Fruit fly (Drosophila melanogaster) whole organism, embryonic: ENCODE measurements around the gene CG14220.

ENCODE experiments used
- Adf1 ChIP-seq: fragments of 200-800 bp; sonication (Bioruptor generic); IDR thresholded peaks from 2 replicates; pipeline ENCODE4 v1.3.6; 2022; ENCODE audit warnings: missing biosample characterization, missing genetic modification characterization
- Bgb ChIP-seq: fragments of 200-800 bp; sonication (Bioruptor generic); IDR thresholded peaks from 2 replicates; pipeline ENCODE4 v1.3.6; 2022; ENCODE audit warnings: missing biosample characterization, missing genetic modification characterization; ENCODE audit not compliant: partially characterized antibody
- BtbVII ChIP-seq: fragments of 200-800 bp; sonication (Bioruptor generic); optimal IDR thresholded peaks from 3 replicates; lab custom pipeline; 2017; ENCODE audit warnings: missing biosample characterization, mild to moderate bottlenecking, missing genetic modification characterization
- CG12155 ChIP-seq: fragments of 200-800 bp; sonication (Bioruptor generic); optimal IDR thresholded peaks from 3 replicates; lab custom pipeline; 2016; ENCODE audit warnings: missing biosample characterization, missing genetic modification characterization
- CG12659 ChIP-seq: fragments of 200-800 bp; sonication (Bioruptor generic); optimal IDR thresholded peaks from 3 replicates; lab custom pipeline; 2017; ENCODE audit warnings: mild to moderate bottlenecking, missing biosample characterization, missing genetic modification reagents, missing genetic modification characterization
- CG15479 ChIP-seq: fragments of 200-800 bp; sonication (Bioruptor generic); optimal IDR thresholded peaks from 3 replicates; lab custom pipeline; 2019; ENCODE audit warnings: missing biosample characterization, mild to moderate bottlenecking, missing genetic modification characterization, moderate library complexity
- CG16813 ChIP-seq: fragments of 200-800 bp; sonication (Bioruptor generic); IDR thresholded peaks from 3 replicates; pipeline ENCODE4 v1.3.6; 2022; ENCODE audit warnings: missing biosample characterization, missing genetic modification characterization; ENCODE audit not compliant: partially characterized antibody
- CG17186 ChIP-seq: fragments of 200-800 bp; sonication (Bioruptor generic); optimal IDR thresholded peaks from 3 replicates; lab custom pipeline; 2017; ENCODE audit warnings: missing biosample characterization, missing genetic modification reagents, missing genetic modification characterization
- CG1792 ChIP-seq: fragments of 200-800 bp; sonication (Bioruptor generic); optimal IDR thresholded peaks from 2 replicates; lab custom pipeline; 2016; ENCODE audit warnings: missing biosample characterization, missing genetic modification characterization
- CG18262 ChIP-seq: fragments of 200-800 bp; optimal IDR thresholded peaks from 3 replicates; lab custom pipeline; 2019; ENCODE audit warnings: missing biosample characterization, mild to moderate bottlenecking, missing genetic modification characterization, moderate library complexity
- CG18476 ChIP-seq: fragments of 200-800 bp; sonication (Bioruptor generic); optimal IDR thresholded peaks from 2 replicates; lab custom pipeline; 2016; ENCODE audit warnings: missing biosample characterization, mild to moderate bottlenecking, missing genetic modification characterization
- CG2712 ChIP-seq: fragments of 200-800 bp; optimal IDR thresholded peaks from 3 replicates; lab custom pipeline; 2019; ENCODE audit warnings: missing biosample characterization, mild to moderate bottlenecking, missing genetic modification characterization, moderate library complexity
- CG30020 ChIP-seq: fragments of 200-800 bp; optimal IDR thresholded peaks from 2 replicates; lab custom pipeline; 2019; ENCODE audit warnings: missing biosample characterization, mild to moderate bottlenecking, missing genetic modification characterization, moderate library complexity
- CG4404 ChIP-seq: fragments of 200-800 bp; sonication (Bioruptor generic); IDR thresholded peaks from 2 replicates; pipeline ENCODE4 v1.3.6; 2022; ENCODE audit warnings: missing biosample characterization, missing genetic modification characterization
- CG5953 ChIP-seq: fragments of 200-800 bp; sonication (Bioruptor generic); IDR thresholded peaks from 2 replicates; pipeline ENCODE4 v1.3.6; 2022; ENCODE audit warnings: missing biosample characterization, missing genetic modification characterization
- CG6791 ChIP-seq: fragments of 200-800 bp; sonication (Bioruptor generic); IDR thresholded peaks from 3 replicates; pipeline ENCODE4 v1.3.6; 2022; ENCODE audit warnings: missing biosample characterization, missing genetic modification characterization; ENCODE audit not compliant: partially characterized antibody
- CG7745 ChIP-seq: fragments of 200-800 bp; sonication (Bioruptor generic); optimal IDR thresholded peaks from 2 replicates; lab custom pipeline; 2018; ENCODE audit warnings: missing biosample characterization, mild to moderate bottlenecking, missing genetic modification characterization, moderate library complexity
- CG8388 ChIP-seq: fragments of 200-800 bp; sonication (Bioruptor generic); optimal IDR thresholded peaks from 2 replicates; lab custom pipeline; 2019; ENCODE audit warnings: missing biosample characterization, mild to moderate bottlenecking, missing genetic modification characterization, moderate library complexity
- CG9727 ChIP-seq: fragments of 200-800 bp; sonication (Bioruptor generic); optimal IDR thresholded peaks from 3 replicates; lab custom pipeline; 2017; ENCODE audit warnings: missing biosample characterization, mild to moderate bottlenecking, missing genetic modification characterization
- Deaf1 ChIP-seq: fragments of 200-800 bp; optimal IDR thresholded peaks from 3 replicates; lab custom pipeline; 2019; ENCODE audit warnings: missing biosample characterization, mild to moderate bottlenecking, missing genetic modification characterization, moderate library complexity
- Ets97D ChIP-seq: fragments of 200-800 bp; sonication (Bioruptor generic); optimal IDR thresholded peaks from 3 replicates; lab custom pipeline; 2016; ENCODE audit warnings: missing biosample characterization, missing genetic modification characterization
- Gsc ChIP-seq: fragments of 200-800 bp; sonication (Bioruptor generic); IDR thresholded peaks from 2 replicates; pipeline ENCODE4 v1.3.6; 2022; ENCODE audit warnings: missing biosample characterization, missing genetic modification characterization
- Hr78 ChIP-seq, 2 experiments: fragments of 200-800 bp in 1 of 2; fragments of >200 bp in 1 of 2; sonication (Bioruptor generic) in 1 of 2; optimal IDR thresholded peaks; 2 replicates each; lab custom pipeline; 2017 to 2019; ENCODE audit warnings: missing biosample characterization in 2 of 2, missing genetic modification characterization in 2 of 2, mild to moderate bottlenecking in 1 of 2, moderate library complexity in 1 of 2
- MBD-R2 ChIP-seq: fragments of 200-800 bp; sonication (Bioruptor generic); IDR thresholded peaks from 2 replicates; pipeline ENCODE4 v1.3.6; 2022; ENCODE audit warnings: missing biosample characterization, missing genetic modification characterization
- Myb ChIP-seq: fragments of 200-800 bp; sonication (Bioruptor generic); optimal IDR thresholded peaks from 2 replicates; lab custom pipeline; 2016; ENCODE audit warnings: missing biosample characterization, missing genetic modification characterization
- NFAT ChIP-seq: fragments of 200-800 bp; sonication (Bioruptor generic); IDR thresholded peaks from 2 replicates; pipeline ENCODE4 v1.3.6; 2022; ENCODE audit warnings: missing biosample characterization, missing genetic modification characterization
- NK7.1 ChIP-seq: fragments of 200-800 bp; sonication (Bioruptor generic); optimal IDR thresholded peaks from 3 replicates; lab custom pipeline; 2016; ENCODE audit warnings: missing biosample characterization, missing genetic modification characterization
- ac ChIP-seq: fragments of 200-800 bp; sonication (Bioruptor generic); optimal IDR thresholded peaks from 3 replicates; lab custom pipeline; 2017; ENCODE audit warnings: missing biosample characterization, mild to moderate bottlenecking, missing genetic modification characterization
- amos ChIP-seq: fragments of 200-800 bp; sonication (Bioruptor generic); IDR thresholded peaks from 2 replicates; pipeline ENCODE4 v1.3.6; 2022; ENCODE audit warnings: missing biosample characterization, missing genetic modification characterization; ENCODE audit not compliant: partially characterized antibody
- ato ChIP-seq: fragments of 200-800 bp; sonication (Bioruptor generic); IDR thresholded peaks from 2 replicates; pipeline ENCODE4 v1.3.6; 2022; ENCODE audit warnings: missing biosample characterization, missing genetic modification characterization; ENCODE audit not compliant: partially characterized antibody
- az2 ChIP-seq: fragments of 200-800 bp; sonication (Bioruptor generic); optimal IDR thresholded peaks from 3 replicates; lab custom pipeline; 2016; ENCODE audit warnings: missing biosample characterization, missing genetic modification characterization
- btn ChIP-seq: fragments of 200-800 bp; sonication (Bioruptor generic); optimal IDR thresholded peaks from 2 replicates; lab custom pipeline; 2016; ENCODE audit warnings: missing biosample characterization, missing genetic modification characterization
- ci ChIP-seq: fragments of 200-800 bp; sonication (Bioruptor generic); IDR thresholded peaks from 3 replicates; pipeline ENCODE4 v1.3.6; 2022; ENCODE audit warnings: missing biosample characterization, missing genetic modification characterization
- corto ChIP-seq: fragments of 200-800 bp; sonication (Bioruptor generic); optimal IDR thresholded peaks from 2 replicates; lab custom pipeline; 2016; ENCODE audit warnings: missing biosample characterization, mild to moderate bottlenecking, missing genetic modification characterization, moderate library complexity
- emc ChIP-seq: fragments of 200-800 bp; sonication (Bioruptor generic); optimal IDR thresholded peaks from 2 replicates; lab custom pipeline; 2016; ENCODE audit warnings: missing biosample characterization, missing genetic modification characterization
- exex ChIP-seq: fragments of 200-800 bp; sonication (Bioruptor generic); optimal IDR thresholded peaks from 4 replicates; lab custom pipeline; 2018; ENCODE audit warnings: missing biosample characterization, mild to moderate bottlenecking, missing genetic modification characterization, moderate library complexity
- eyg ChIP-seq: fragments of 200-800 bp; sonication (Bioruptor generic); optimal IDR thresholded peaks from 3 replicates; lab custom pipeline; 2016; ENCODE audit warnings: missing biosample characterization, missing genetic modification characterization
- grau ChIP-seq: fragments of 200-800 bp; optimal IDR thresholded peaks from 3 replicates; lab custom pipeline; 2019; ENCODE audit warnings: missing biosample characterization, mild to moderate bottlenecking, missing genetic modification characterization, moderate library complexity
- gt ChIP-seq: fragments of 200-800 bp; sonication (Bioruptor generic); IDR thresholded peaks from 2 replicates; pipeline ENCODE4 v1.3.6; 2022; ENCODE audit warnings: missing biosample characterization, missing genetic modification characterization
- klu ChIP-seq: fragments of 200-800 bp; sonication (Bioruptor generic); IDR thresholded peaks from 2 replicates; pipeline ENCODE4 v1.3.6; 2022; ENCODE audit warnings: missing biosample characterization, missing genetic modification characterization
- mld ChIP-seq: fragments of 200-800 bp; sonication (Bioruptor generic); IDR thresholded peaks from 3 replicates; pipeline ENCODE4 v1.3.6; 2022; ENCODE audit warnings: missing biosample characterization, missing genetic modification characterization; ENCODE audit not compliant: partially characterized antibody
- nerfin-2 ChIP-seq: fragments of 200-800 bp; sonication (Bioruptor generic); IDR thresholded peaks from 2 replicates; pipeline ENCODE4 v1.3.6; 2022; ENCODE audit warnings: missing biosample characterization, missing genetic modification characterization; ENCODE audit not compliant: partially characterized antibody
- sens ChIP-seq: fragments of 200-800 bp; sonication (Bioruptor generic); peaks from one replicate; lab custom pipeline; 2016; ENCODE audit warnings: missing biosample characterization, missing genetic modification characterization
- sim ChIP-seq: fragments of 200-800 bp; sonication (Bioruptor generic); IDR thresholded peaks from 2 replicates; pipeline ENCODE4 v1.3.6; 2022; ENCODE audit warnings: missing biosample characterization, missing genetic modification characterization
- sima ChIP-seq: fragments of 200-800 bp; sonication (Bioruptor generic); optimal IDR thresholded peaks from 2 replicates; lab custom pipeline; 2016; ENCODE audit warnings: missing biosample characterization, missing genetic modification characterization
- sna ChIP-seq: fragments of 200-800 bp; sonication (Bioruptor generic); IDR thresholded peaks from 2 replicates; pipeline ENCODE4 v1.3.6; 2022; ENCODE audit warnings: missing biosample characterization, missing genetic modification characterization; ENCODE audit not compliant: partially characterized antibody
- unc-4 ChIP-seq: fragments of 200-800 bp; sonication (Bioruptor generic); IDR thresholded peaks from 2 replicates; pipeline ENCODE4 v1.3.6; 2022; ENCODE audit warnings: missing biosample characterization, missing genetic modification characterization; ENCODE audit not compliant: partially characterized antibody
- zf30C ChIP-seq: fragments of 200-800 bp; sonication (Bioruptor generic); optimal IDR thresholded peaks from 3 replicates; lab custom pipeline; 2018; ENCODE audit warnings: missing biosample characterization, mild to moderate bottlenecking, missing genetic modification characterization

The CG14220 gene

DNA sequence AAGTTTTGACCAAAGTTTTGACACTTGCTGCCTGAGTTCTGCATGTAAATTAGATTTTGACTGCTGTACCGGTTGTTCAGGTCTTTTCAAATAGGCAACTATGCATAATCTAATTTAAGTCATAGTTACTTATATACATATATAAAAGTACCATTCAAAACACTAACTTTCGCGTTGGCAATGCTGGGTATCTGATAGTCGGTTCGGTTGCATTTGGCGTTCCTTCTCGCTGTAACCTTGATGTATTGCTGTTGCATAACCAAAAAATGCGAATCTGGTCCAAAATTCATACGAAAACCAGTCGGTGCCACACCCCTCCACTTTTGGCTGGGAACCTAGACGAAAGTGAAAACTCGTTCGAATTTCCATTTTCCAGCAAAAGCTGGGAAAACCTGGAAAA, 18.9 kb downstream of the CG14220 start (continued):
- TF ChIP-seq NFAT (GFP tag; lab: Robert Waterston, UW) = no peak
- TF ChIP-seq CG16813 (GFP tag; lab: Robert Waterston, UW) = peak; percentile 53; the same call in 1 of the 3 replicates
- TF ChIP-seq Gsc = no peak
- TF ChIP-seq CG17186 (GFP tag; lab: Kevin White, UChicago) = no peak
- TF ChIP-seq CG18476 (GFP tag; lab: Kevin White, UChicago) = no peak
- TF ChIP-seq eyg (GFP tag; lab: Kevin White, UChicago) = no peak
- no peak for TF ChIP-seq CG1792 (GFP tag; lab: Kevin White, UChicago)
- no peak for TF ChIP-seq corto
- no peak for TF ChIP-seq emc (GFP tag; lab: Kevin White, UChicago)
- TF ChIP-seq CG6791 (GFP tag; lab: Robert Waterston, UW) = 0 out of 3 replicates have a peak, but pooled peaks have one; percentile 35
- TF ChIP-seq CG30020 (tag; lab: Kevin White, UChicago) = no peak
- peak; percentile 52 for TF ChIP-seq nerfin-2
- peak; percentile 47; the same call in 1 of the 2 replicates for TF ChIP-seq sna (GFP tag; lab: Robert Waterston, UW)
- TF ChIP-seq CG12155 = no peak
- peak; percentile 33; the same call in 1 of the 2 replicates for TF ChIP-seq Bgb
- no peak for TF ChIP-seq az2
- no peak for TF ChIP-seq CG9727
- no peak for TF ChIP-seq BtbVII
- 0 out of 3 replicates have a peak, but pooled peaks have one; percentile 24 for TF ChIP-seq mld (GFP tag; lab: Robert Waterston, UW)
- TF ChIP-seq Adf1 (GFP tag; lab: Robert Waterston, UW) = no peak

DNA sequence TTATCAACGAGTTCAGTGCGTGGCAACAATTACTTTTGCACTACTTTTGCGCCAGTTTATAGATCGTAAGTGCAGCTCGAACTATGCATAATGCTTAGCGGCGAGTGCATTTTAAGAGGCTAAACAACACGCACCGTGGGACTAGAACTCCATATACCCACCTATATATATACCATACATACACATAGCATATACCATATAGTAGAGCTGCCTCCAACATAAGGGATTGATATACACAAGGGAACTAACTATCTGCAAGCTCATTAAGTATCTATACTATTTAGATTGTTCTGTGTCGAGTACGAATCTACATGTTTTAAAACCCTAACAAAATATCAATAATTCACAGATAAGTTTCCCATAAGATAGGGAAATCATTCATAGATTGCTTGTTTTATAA, 19.8 kb downstream of the CG14220 start, which contains the start of gene CG14218:
CG14218 (minus strand) TSS at position 101 of the 400 bp plus-strand sequence.
- TF ChIP-seq NK7.1 (GFP tag; lab: Kevin White, UChicago) (no peak), CG5953 (GFP tag; lab: Robert Waterston, UW) (no peak), Deaf1 (tag; lab: Kevin White, UChicago) (no peak), klu (GFP tag; lab: Robert Waterston, UW) (no peak), sim (GFP tag; lab: Robert Waterston, UW) (no peak), exex (tag; lab: Kevin White, UChicago) (peak; percentile 30), Ets97D (GFP tag; lab: Kevin White, UChicago) (no peak), sens (GFP tag; lab: Kevin White, UChicago) (peak; percentile 35), emc (GFP tag; lab: Kevin White, UChicago) (no peak), CG7745 (tag; lab: Kevin White, UChicago) (no peak), MBD-R2 (no peak), Hr78 (GFP tag; optimal IDR thresholded peaks at IDR 0.05; lab: Kevin White, UChicago) (no peak), ac (GFP tag; lab: Kevin White, UChicago) (no peak), CG2712 (tag; lab: Kevin White, UChicago) (no peak)

DNA sequence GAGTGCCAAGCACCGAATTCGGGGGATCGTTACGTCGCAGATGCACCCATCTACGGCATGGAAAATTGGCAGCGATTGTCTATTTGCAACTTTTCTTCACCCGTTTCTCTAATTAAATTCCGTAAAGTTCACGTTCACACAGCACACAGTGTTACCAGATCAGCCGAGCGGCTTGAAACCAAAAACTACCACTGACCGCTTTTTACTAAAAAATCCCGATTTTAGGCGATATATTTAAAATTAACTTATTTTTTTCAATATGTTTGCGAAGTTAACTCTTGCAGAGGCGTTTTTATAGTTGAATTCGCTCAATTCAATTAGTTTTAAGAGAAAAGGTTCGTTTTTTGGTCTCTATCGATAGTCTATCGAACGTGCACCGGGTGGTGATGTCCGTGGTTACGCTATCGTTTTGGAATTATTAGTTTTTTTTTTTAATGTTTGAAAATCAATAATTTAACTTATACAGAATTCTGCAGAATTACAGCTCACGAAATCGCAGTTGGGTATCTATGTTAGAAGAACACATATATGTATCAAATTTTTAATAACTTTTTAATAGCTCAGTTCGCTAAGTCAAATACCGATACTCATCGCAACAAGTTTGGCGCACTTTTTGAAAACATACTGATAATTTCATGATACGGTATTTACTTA, 21.9 kb downstream of the CG14220 start, which contains the start of gene Tao:
Tao (minus strand) TSS at position 153 of the 654 bp plus-strand sequence.
- no peak for TF ChIP-seq zf30C (GFP tag; lab: Kevin White, UChicago)
- TF ChIP-seq ci (GFP tag; lab: Robert Waterston, UW) = no peak
- TF ChIP-seq CG4404 = no peak
- peak; percentile 42 for TF ChIP-seq ato
- no peak for TF ChIP-seq CG18262 (tag; lab: Kevin White, UChicago)
- no peak for TF ChIP-seq sima (GFP tag; lab: Kevin White, UChicago)
- no peak for TF ChIP-seq CG8388
- no peak for TF ChIP-seq CG15479 (GFP tag; lab: Kevin White, UChicago)
- no peak for TF ChIP-seq Myb (GFP tag; lab: Kevin White, UChicago)
- TF ChIP-seq amos (GFP tag; lab: Robert Waterston, UW) = peak; percentile 79
- TF ChIP-seq unc-4 (GFP tag; lab: Robert Waterston, UW) = peak; percentile 81
- TF ChIP-seq grau = no peak
- no peak for TF ChIP-seq gt
- TF ChIP-seq btn (GFP tag; lab: Kevin White, UChicago) = no peak
- peak; percentile 66 for TF ChIP-seq sens (GFP tag; lab: Kevin White, UChicago)
- peak; percentile 12 for TF ChIP-seq CG12659 (GFP tag; lab: Kevin White, UChicago)
